Fruit fly (Drosophila melanogaster) S2 (cell line): ENCODE measurements around the gene CG18649.

Experiments used
- CG8478 ChIP-seq: fragments of >200 bp; optimal IDR thresholded peaks from 2 replicates; lab custom pipeline; 2018
- CTCF ChIP-seq, 2 experiments: fragments of >200 bp; optimal IDR thresholded peaks; 2 replicates each; lab custom pipeline; 2018

DNA sequence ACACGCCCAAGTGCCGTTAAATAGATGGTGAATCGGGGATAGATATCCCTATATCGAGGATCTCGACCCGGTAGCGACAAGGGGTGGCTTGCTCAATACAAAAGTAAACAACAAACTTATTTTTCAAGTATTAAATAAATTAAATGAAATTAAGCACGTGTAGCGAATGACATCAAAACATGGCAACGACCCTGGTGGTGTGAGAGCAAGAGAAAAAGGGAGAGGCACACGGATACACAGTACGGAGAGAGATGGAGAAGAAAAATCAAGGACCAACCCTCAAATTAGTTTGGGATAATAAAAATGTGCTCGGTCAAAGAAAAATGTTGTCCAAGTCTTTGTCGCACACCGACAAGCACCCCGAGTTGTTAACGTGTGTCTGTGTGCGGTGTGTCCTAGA, 32.9 kb downstream of the CG18649 start:
- TF ChIP-seq CTCF (optimal IDR thresholded peaks at IDR 0.05; lab: Kevin White, UChicago) (no peak), CG8478 (lab: Kevin White, UChicago) (no peak)
